Fruit fly (Drosophila melanogaster): Measurements from ENCODE around the gene Acox3.

The Acox3 gene

dm6 chr2L:6488676-6489140 is 40.5 kb upstream of the Acox3 start, which contains the start of the genes KFase and epsilonCOP (continued):
- TF ChIP-seq trem (tag; optimal IDR thresholded peaks at IDR 0.05) (peak; percentile 85), Mes4 (GFP tag; optimal IDR thresholded peaks at IDR 0.05) (peak; percentile 52), Six4 (GFP tag; optimal IDR thresholded peaks at IDR 0.05) (no peak), CG34422 (GFP tag; IDR thresholded peaks at IDR 0.05) (0 out of 3 replicates have a peak, but pooled peaks have one; percentile 28), lmd (GFP tag; IDR thresholded peaks at IDR 0.05) (peak; percentile 31; the same call in 1 of the 2 replicates), h (optimal IDR thresholded peaks at IDR 0.05) (no peak), CG18599 (GFP tag; optimal IDR thresholded peaks at IDR 0.05) (peak; percentile 69), gce (GFP tag; IDR thresholded peaks at IDR 0.05) (no peak), zfh2 (GFP tag; optimal IDR thresholded peaks at IDR 0.05) (peak; percentile 59), CG8089 (GFP tag; optimal IDR thresholded peaks at IDR 0.05) (no peak), CG18262 (tag; optimal IDR thresholded peaks at IDR 0.05) (peak; percentile 65), E2f1 (GFP tag; IDR thresholded peaks at IDR 0.05) (no peak), Sry-δ (GFP tag; optimal IDR thresholded peaks at IDR 0.05) (peak; percentile 75), gsb-n (tag; optimal IDR thresholded peaks at IDR 0.05) (peak; percentile 58), CG13775 (GFP tag; optimal IDR thresholded peaks at IDR 0.05) (peak; percentile 69), CG14014 (GFP tag; IDR thresholded peaks at IDR 0.05) (no peak), cad (GFP tag; optimal IDR thresholded peaks at IDR 0.05) (no peak), pita (GFP tag; optimal IDR thresholded peaks at IDR 0.05) (no peak), ham (GFP tag; IDR thresholded peaks at IDR 0.05) (no peak), Blimp-1 (GFP tag; optimal IDR thresholded peaks at IDR 0.05) (peak; percentile 49), da (GFP tag; optimal IDR thresholded peaks at IDR 0.05) (no peak), Deaf1 (tag; optimal IDR thresholded peaks at IDR 0.05) (peak; percentile 33), CoRest (tag; optimal IDR thresholded peaks at IDR 0.05) (peak; percentile 80), ken (GFP tag; IDR thresholded peaks at IDR 0.05) (0 out of 3 replicates have a peak, but pooled peaks have one; percentile 38), CG9437 (GFP tag; optimal IDR thresholded peaks at IDR 0.05) (peak; percentile 81), CG7963 (GFP tag; IDR thresholded peaks at IDR 0.05; ENCODE audit: partially characterized antibody) (peak; percentile 71; the same call in 2 of the 3 replicates), bsh (GFP tag; optimal IDR thresholded peaks at IDR 0.05) (peak in 1 of 2 experiments; percentile 36), CG15601 (tag; optimal IDR thresholded peaks at IDR 0.05) (peak; percentile 49), CG4820 (GFP tag; optimal IDR thresholded peaks at IDR 0.05) (peak; percentile 46), ci (GFP tag; IDR thresholded peaks at IDR 0.05) (peak; percentile 56; the same call in 2 of the 3 replicates), CG17328 (GFP tag; IDR thresholded peaks at IDR 0.05) (peak; percentile 26; the same call in 1 of the 2 replicates), Ada2b (GFP tag; IDR thresholded peaks at IDR 0.05) (no peak), Asciz (GFP tag; optimal IDR thresholded peaks at IDR 0.05) (peak; percentile 10), CG31365 (tag; optimal IDR thresholded peaks at IDR 0.05) (no peak), Tbp (GFP tag; optimal IDR thresholded peaks at IDR 0.05) (no peak), CG10209 (GFP tag; optimal IDR thresholded peaks at IDR 0.05) (peak; percentile 41), maf-S (GFP tag; optimal IDR thresholded peaks at IDR 0.05) (peak; percentile 52), nerfin-2 (GFP tag; IDR thresholded peaks at IDR 0.05; ENCODE audit: partially characterized antibody) (peak; percentile 63), Oli (tag; optimal IDR thresholded peaks at IDR 0.05) (no peak), sug (tag; optimal IDR thresholded peaks at IDR 0.05) (peak; percentile 70), grn (GFP tag; optimal IDR thresholded peaks at IDR 0.05) (peak; percentile 75), CG8924 (tag; optimal IDR thresholded peaks at IDR 0.05) (peak; percentile 48), HLH3B (GFP tag; IDR thresholded peaks at IDR 0.05) (no peak), MTF-1 (GFP tag; optimal IDR thresholded peaks at IDR 0.05; ENCODE audit: borderline replicate concordance) (no peak), CG6272 (GFP tag; IDR thresholded peaks at IDR 0.05) (no peak), Nf-YA (GFP tag; IDR thresholded peaks at IDR 0.05) (no peak), chinmo (GFP tag; IDR thresholded peaks at IDR 0.05; ENCODE audit: partially characterized antibody) (peak; percentile 73; the same call in 2 of the 4 replicates), Eip74EF (GFP tag; optimal IDR thresholded peaks at IDR 0.05) (peak in 1 of 2 experiments; percentile 57), HLH54F (GFP tag; optimal IDR thresholded peaks at IDR 0.05) (peak; percentile 31), otp (GFP tag; IDR thresholded peaks at IDR 0.05) (no peak)

Measured in whole organism, embryonic.